Worm (Caenorhabditis elegans): ENCODE measurements around the gene haf-3.

Gene haf-3

DNA sequence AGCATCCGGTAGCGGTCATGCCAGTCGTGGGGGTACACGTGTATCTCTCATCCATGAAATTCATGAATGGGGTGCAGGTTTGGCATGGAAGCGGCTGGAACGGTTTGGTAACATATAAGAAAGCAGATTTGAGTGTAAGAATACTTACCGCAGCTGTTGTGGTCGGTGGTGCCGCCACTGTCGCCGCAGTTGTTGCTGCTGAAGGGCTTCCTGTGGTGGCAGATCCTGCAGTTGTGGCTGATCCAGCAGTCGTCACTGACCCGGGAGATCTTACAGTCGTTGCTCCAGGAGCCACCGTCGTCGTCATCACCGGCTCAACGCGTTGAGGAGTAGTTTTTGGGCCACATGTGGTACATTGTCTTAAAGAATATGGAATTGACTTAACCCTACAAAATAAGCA lies 33.0 kb downstream of the haf-3 start:
- TF ChIP-seq T23F11.4 (GFP tag; optimal IDR thresholded peaks at IDR 0.05) (no peak), sdc-2 (tag; optimal IDR thresholded peaks at IDR 0.05) (no peak), ref-2 (tag; optimal IDR thresholded peaks at IDR 0.05) (no peak), ceh-22 (tag; optimal IDR thresholded peaks at IDR 0.05) (no peak), nhr-11 (tag; optimal IDR thresholded peaks at IDR 0.05) (no peak), hlh-15 (tag; optimal IDR thresholded peaks at IDR 0.05) (no peak), ceh-30 (tag; optimal IDR thresholded peaks at IDR 0.05) (no peak), pha-2 (tag; optimal IDR thresholded peaks at IDR 0.05) (no peak), ceh-14 (tag; optimal IDR thresholded peaks at IDR 0.05) (no peak), ztf-16 (tag; optimal IDR thresholded peaks at IDR 0.05) (no peak), C08G9.2 (tag; optimal IDR thresholded peaks at IDR 0.05) (no peak), che-1 (tag; optimal IDR thresholded peaks at IDR 0.05) (no peak), ceh-2 (tag; optimal IDR thresholded peaks at IDR 0.05) (no peak), dve-1 (tag; optimal IDR thresholded peaks at IDR 0.05) (no peak), ceh-6 (GFP tag; optimal IDR thresholded peaks at IDR 0.05) (no peak), K02D7.2 (tag; optimal IDR thresholded peaks at IDR 0.05) (no peak), hlh-6 (tag; optimal IDR thresholded peaks at IDR 0.05) (no peak), unc-86 (tag; optimal IDR thresholded peaks at IDR 0.05) (no peak), ceh-34 (tag; optimal IDR thresholded peaks at IDR 0.05) (no peak), ceh-48 (tag; optimal IDR thresholded peaks at IDR 0.05) (no peak)

DNA sequence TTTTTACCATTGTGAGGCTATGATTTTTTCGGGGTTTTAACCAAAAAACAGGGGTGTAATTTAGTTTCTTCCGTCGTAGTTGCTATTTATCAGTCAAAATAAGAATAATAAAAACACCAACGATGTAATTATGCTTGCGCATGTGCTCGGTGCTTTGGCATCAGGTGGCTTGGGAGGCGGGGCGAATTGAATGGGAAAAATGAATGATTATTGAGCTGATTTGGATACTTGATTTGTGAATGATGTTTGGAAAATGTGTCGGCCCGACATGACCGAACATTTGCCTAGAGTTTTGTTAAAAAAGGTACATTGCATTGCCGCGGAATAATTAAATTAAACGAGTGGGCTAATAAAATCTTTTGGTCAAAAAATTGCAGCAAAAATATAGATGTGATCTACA lies 33.8 kb downstream of the haf-3 start, which contains the start of gene str-38:
Gene str-38, minus strand, starts transcription at position 101 of the 400 bp plus-strand sequence.
- TF ChIP-seq npax-4 (tag; optimal IDR thresholded peaks at IDR 0.05) (no peak), nhr-11 (tag; optimal IDR thresholded peaks at IDR 0.05) (no peak), mec-3 (tag; optimal IDR thresholded peaks at IDR 0.05; ENCODE audit: borderline replicate concordance) (no peak), hlh-15 (tag; optimal IDR thresholded peaks at IDR 0.05) (no peak), C38D4.7 (GFP tag; optimal IDR thresholded peaks at IDR 0.05) (no peak), sdc-2 (tag; optimal IDR thresholded peaks at IDR 0.05) (no peak), ttx-3 (tag; optimal IDR thresholded peaks at IDR 0.05) (no peak), fkh-10 (GFP tag; optimal IDR thresholded peaks at IDR 0.05) (no peak), ceh-48 (tag; optimal IDR thresholded peaks at IDR 0.05) (no peak), ztf-16 (tag; optimal IDR thresholded peaks at IDR 0.05) (no peak), pax-1 (tag; optimal IDR thresholded peaks at IDR 0.05) (no peak), sox-4 (tag; optimal IDR thresholded peaks at IDR 0.05) (no peak)

- TF ChIP-seq eyg-1 (tag; optimal IDR thresholded peaks at IDR 0.05) (no peak), ceh-24 (tag; optimal IDR thresholded peaks at IDR 0.05) (no peak), ceh-19 (GFP tag; optimal IDR thresholded peaks at IDR 0.05) (no peak), ceh-31 (tag; optimal IDR thresholded peaks at IDR 0.05) (no peak), ceh-45 (GFP tag; IDR thresholded peaks at IDR 0.05) (no peak), ceh-22 (tag; optimal IDR thresholded peaks at IDR 0.05) (no peak), Y22D7AL.16 (tag; optimal IDR thresholded peaks at IDR 0.05) (no peak), syd-9 (tag; optimal IDR thresholded peaks at IDR 0.05) (no peak), ceh-18 (tag; optimal IDR thresholded peaks at IDR 0.05) (no peak)
Observed at ce11 chrV:15730459-15730858, 35.5 kb downstream of the haf-3 start, which contains the start of gene Y6E2A.10. Y6E2A.10 (minus strand) TSS chrV:15730559.

DNA sequence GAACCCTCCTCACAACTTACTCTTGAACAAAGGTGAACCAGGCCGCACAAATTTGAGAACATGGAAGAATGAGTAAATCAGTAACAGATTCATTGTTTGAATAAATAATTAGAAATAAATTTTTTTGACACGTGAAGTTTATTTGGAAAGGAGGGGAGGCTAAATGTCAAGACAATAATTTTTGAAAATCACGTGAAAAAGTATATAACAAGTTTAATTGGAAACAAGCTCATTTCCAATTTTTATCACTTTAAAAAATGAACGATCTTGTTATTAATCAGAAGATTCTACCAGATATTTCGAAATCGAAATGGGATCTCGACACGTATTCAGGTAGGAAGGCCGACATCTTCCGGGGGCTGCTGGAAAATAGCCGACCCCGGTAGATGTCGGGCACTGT lies 39.4 kb downstream of the haf-3 start, which contains the start of the genes irld-57 and sfxn-1.3:
Gene irld-57, minus strand, starts transcription at position 101 of the 400 bp plus-strand sequence.
Gene sfxn-1.3, plus strand, starts transcription at position 232 of the 400 bp plus-strand sequence.
- TF ChIP-seq T23F11.4 (GFP tag; optimal IDR thresholded peaks at IDR 0.05) = no peak
- no peak for TF ChIP-seq pqm-1 (tag; optimal IDR thresholded peaks at IDR 0.05)
- no peak for TF ChIP-seq ceh-31 (tag; optimal IDR thresholded peaks at IDR 0.05)
- no peak for TF ChIP-seq ceh-45 (GFP tag; IDR thresholded peaks at IDR 0.05)
- no peak for TF ChIP-seq ahr-1 (tag; optimal IDR thresholded peaks at IDR 0.05)
- no peak for TF ChIP-seq unc-86 (tag; optimal IDR thresholded peaks at IDR 0.05)
- no peak for TF ChIP-seq C08G9.2 (tag; optimal IDR thresholded peaks at IDR 0.05)
- TF ChIP-seq ceh-18 (tag; optimal IDR thresholded peaks at IDR 0.05) = no peak
- no peak for TF ChIP-seq ceh-34 (tag; optimal IDR thresholded peaks at IDR 0.05)
- TF ChIP-seq lim-6 (tag; optimal IDR thresholded peaks at IDR 0.05) = no peak
- no peak for TF ChIP-seq pax-1 (tag; optimal IDR thresholded peaks at IDR 0.05)
- TF ChIP-seq ceh-6 (GFP tag; optimal IDR thresholded peaks at IDR 0.05) = no peak
- no peak for TF ChIP-seq che-1 (tag; optimal IDR thresholded peaks at IDR 0.05)
- TF ChIP-seq ceh-30 (tag; optimal IDR thresholded peaks at IDR 0.05) = no peak
- TF ChIP-seq unc-55 (GFP tag; optimal IDR thresholded peaks at IDR 0.05) = no peak
- TF ChIP-seq K02D7.2 (tag; optimal IDR thresholded peaks at IDR 0.05) = no peak
- TF ChIP-seq ceh-48 (tag; optimal IDR thresholded peaks at IDR 0.05) = no peak
- TF ChIP-seq dmd-4 (tag; optimal IDR thresholded peaks at IDR 0.05; ENCODE audit: borderline replicate concordance) = no peak

Data from whole organism, late embryonic.